Worm (Caenorhabditis elegans): Measurements from ENCODE around the gene nhr-286.

DNA sequence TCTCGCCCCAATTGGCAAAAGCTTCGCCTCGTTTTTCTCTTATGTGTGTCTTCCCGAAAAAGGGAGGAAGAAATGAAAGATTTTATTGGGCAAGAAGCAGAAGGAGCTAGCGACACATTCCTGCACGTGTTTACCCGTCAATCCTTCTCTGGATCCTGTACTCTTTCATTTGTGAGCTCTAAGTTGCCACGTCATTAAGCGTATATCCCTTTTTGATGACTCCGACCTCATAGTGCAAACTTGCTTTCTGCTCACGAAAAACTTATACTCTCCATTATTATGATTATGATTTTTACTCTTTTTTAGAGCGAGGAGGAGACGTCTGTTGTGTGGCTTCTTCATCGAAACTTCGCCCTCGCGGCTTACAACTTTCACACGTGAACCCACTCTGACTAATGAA is 19.1 kb downstream of the nhr-286 start, which contains the start of gene F27B10.1:
- TF ChIP-seq R02D3.7 (tag; optimal IDR thresholded peaks at IDR 0.05) (no peak), snpc-4 (tag; optimal IDR thresholded peaks at IDR 0.05) (no peak), ztf-11 (tag; optimal IDR thresholded peaks at IDR 0.05) (no peak), lin-39 (tag; optimal IDR thresholded peaks at IDR 0.05) (no peak), egl-27 (tag; optimal IDR thresholded peaks at IDR 0.05) (no peak), fos-1 (tag; optimal IDR thresholded peaks at IDR 0.05) (no peak)

All from whole organism, L2 larva.